Fruit fly (Drosophila melanogaster): Measurements from ENCODE around the gene CG13318.

CG13318 gene

DNA sequence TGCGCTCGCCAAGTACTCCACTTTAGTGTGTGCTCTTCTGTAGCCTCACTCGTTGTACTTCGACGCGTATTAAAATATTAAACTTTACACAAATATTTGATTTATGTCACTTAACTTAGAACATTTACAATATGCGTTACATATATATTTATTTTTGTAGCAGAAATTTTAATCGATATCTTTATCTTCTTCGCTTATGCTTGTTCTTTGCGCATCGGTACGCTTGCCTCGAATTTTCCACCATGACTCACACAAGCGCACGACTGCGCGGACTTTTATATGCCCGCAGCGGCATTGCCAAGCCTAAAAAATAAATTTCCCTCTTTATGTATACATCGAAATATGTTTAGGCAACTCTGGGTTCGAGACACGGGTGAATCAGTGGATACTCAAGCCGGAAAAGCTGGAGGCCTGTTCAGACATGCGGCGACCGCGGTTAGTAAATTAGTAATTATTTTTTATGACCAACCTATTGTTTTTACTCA, 48.0 kb upstream of the CG13318 start, which contains the start of gene aqz (continued):
- TF ChIP-seq CG12236 (GFP tag; optimal IDR thresholded peaks at IDR 0.05) (peak; percentile 21), br (optimal IDR thresholded peaks at IDR 0.05) (no peak), ab (GFP tag; optimal IDR thresholded peaks at IDR 0.05) (no peak), CG6654 (GFP tag; optimal IDR thresholded peaks at IDR 0.05) (no peak), CG16815 (GFP tag; optimal IDR thresholded peaks at IDR 0.05) (no peak), CG2199 (GFP tag; IDR thresholded peaks at IDR 0.05) (peak; percentile 95; the same call in 2 of the 3 replicates), bbx (GFP tag; IDR thresholded peaks at IDR 0.05; ENCODE audit: partially characterized antibody) (peak; percentile 66), CG7839 (tag; optimal IDR thresholded peaks at IDR 0.05) (peak; percentile 58), CG7786 (GFP tag; optimal IDR thresholded peaks at IDR 0.05) (no peak), CG33557 (GFP tag; optimal IDR thresholded peaks at IDR 0.05) (peak; percentile 58), ham (GFP tag; IDR thresholded peaks at IDR 0.05) (peak; percentile 49; the same call in 1 of the 2 replicates), CG18599 (GFP tag; optimal IDR thresholded peaks at IDR 0.05) (peak; percentile 63), CG18619 (GFP tag; optimal IDR thresholded peaks at IDR 0.05) (peak; percentile 55), row (GFP tag; IDR thresholded peaks at IDR 0.05) (peak; percentile 73), seq (GFP tag; IDR thresholded peaks at IDR 0.05) (peak; percentile 54; the same call in 1 of the 2 replicates), CG11093 (GFP tag; IDR thresholded peaks at IDR 0.05) (no peak), CG6791 (GFP tag; IDR thresholded peaks at IDR 0.05; ENCODE audit: partially characterized antibody) (peak; percentile 58; the same call in 1 of the 3 replicates), sqz (GFP tag; optimal IDR thresholded peaks at IDR 0.05) (peak; percentile 48), chif (GFP tag; optimal IDR thresholded peaks at IDR 0.05) (peak; percentile 46 to 69), caup (GFP tag; optimal IDR thresholded peaks at IDR 0.05; ENCODE audit: severe bottlenecking) (peak; percentile 81), Hr3 (GFP tag; optimal IDR thresholded peaks at IDR 0.05) (no peak), salm (tag; optimal IDR thresholded peaks at IDR 0.05) (peak; percentile 37), hkb (optimal IDR thresholded peaks at IDR 0.05) (peak; percentile 27), hkb (GFP tag; IDR thresholded peaks at IDR 0.05) (peak; percentile 63), CG15514 (GFP tag; optimal IDR thresholded peaks at IDR 0.05) (peak; percentile 93), CG10321 (GFP tag; IDR thresholded peaks at IDR 0.05) (peak; percentile 7; the same call in 1 of the 2 replicates), Dip3 (GFP tag; optimal IDR thresholded peaks at IDR 0.05) (peak; percentile 57), wdn (GFP tag; IDR thresholded peaks at IDR 0.05) (peak; percentile 42), CG3995 (GFP tag; optimal IDR thresholded peaks at IDR 0.05) (no peak), sd (tag; optimal IDR thresholded peaks at IDR 0.05) (peak; percentile 78), vnd (GFP tag; IDR thresholded peaks at IDR 0.05; ENCODE audit: partially characterized antibody) (peak; percentile 19; the same call in 1 of the 3 replicates), ci (GFP tag; IDR thresholded peaks at IDR 0.05) (peak; percentile 87), chinmo (GFP tag; IDR thresholded peaks at IDR 0.05; ENCODE audit: partially characterized antibody) (peak; percentile 75; the same call in 2 of the 4 replicates), Lpt (GFP tag; optimal IDR thresholded peaks at IDR 0.05) (no peak), bigmax (GFP tag; optimal IDR thresholded peaks at IDR 0.05) (peak; percentile 38), sens (GFP tag) (peak; percentile 91), CG4404 (GFP tag; IDR thresholded peaks at IDR 0.05) (no peak), ash1 (GFP tag; optimal IDR thresholded peaks at IDR 0.05) (peak; percentile 78), Atf6 (GFP tag; IDR thresholded peaks at IDR 0.05) (no peak), CG13123 (GFP tag; optimal IDR thresholded peaks at IDR 0.05) (no peak), Tbp (GFP tag; optimal IDR thresholded peaks at IDR 0.05) (peak; percentile 72), nerfin-1 (tag; optimal IDR thresholded peaks at IDR 0.05) (peak; percentile 46), Neu2 (GFP tag; optimal IDR thresholded peaks at IDR 0.05; ENCODE audit: borderline replicate concordance) (peak; percentile 91), z (GFP tag; IDR thresholded peaks at IDR 0.05) (peak; percentile 21; the same call in 1 of the 3 replicates), NK7.1 (GFP tag; optimal IDR thresholded peaks at IDR 0.05) (peak; percentile 21), CG7357 (GFP tag; IDR thresholded peaks at IDR 0.05) (peak; percentile 44; the same call in 1 of the 3 replicates), tin (GFP tag; optimal IDR thresholded peaks at IDR 0.05) (peak; percentile 54), CG7271 (tag; optimal IDR thresholded peaks at IDR 0.05) (peak; percentile 40), phol (tag; optimal IDR thresholded peaks at IDR 0.05) (peak; percentile 64), Hr51 (GFP tag; optimal IDR thresholded peaks at IDR 0.05) (peak in 1 of 2 experiments; percentile 59)

Measured in whole organism, embryonic.